Comparison of ENCODE assay signal across 1 fruit fly cellular context in the genomic region with DNA sequence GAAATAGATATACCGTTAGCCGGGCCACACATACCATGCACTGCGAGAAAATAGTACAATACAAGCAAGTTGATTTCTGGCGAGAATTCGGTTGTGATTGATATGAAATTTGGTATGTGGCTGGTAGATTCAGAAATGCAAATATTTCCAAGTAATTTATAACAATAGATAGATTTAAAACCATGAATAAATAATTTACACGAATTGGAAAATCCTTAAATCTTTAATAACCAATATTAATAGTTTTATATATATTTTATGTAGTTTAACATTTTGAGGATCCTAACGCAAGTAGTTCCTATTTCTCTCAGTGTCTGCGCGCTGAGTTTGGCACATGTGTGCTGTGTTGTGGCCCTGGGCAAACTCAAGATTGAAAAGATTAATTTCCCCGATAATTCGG.
TF ChIP-seq lines count a peak whose summit lies in the region.

No protein-coding gene starts in this region.

TF ChIP-seq in whole organism, embryonic, 481 proteins besides CTCF, POLR2A, EP300 and RAD21 (continued from another document and continues in another):
- TF ChIP-seq ham (GFP tag; IDR thresholded peaks at IDR 0.05; lab: Robert Waterston, UW), result no peak
- TF ChIP-seq CG6791 (GFP tag; IDR thresholded peaks at IDR 0.05; lab: Robert Waterston, UW; ENCODE audit: partially characterized antibody), result 0 out of 3 replicates have a peak, but pooled peaks have one; percentile 10
- TF ChIP-seq pum (GFP tag; optimal IDR thresholded peaks at IDR 0.05; lab: Kevin White, UChicago), result peak; percentile 14
- TF ChIP-seq bcd (GFP tag; optimal IDR thresholded peaks at IDR 0.05; lab: Kevin White, UChicago), result peak; percentile 38
- TF ChIP-seq MBD-R2 (GFP tag; IDR thresholded peaks at IDR 0.05; lab: Robert Waterston, UW), result 0 out of 2 replicates have a peak, but pooled peaks have one; percentile 19
- no peak for TF ChIP-seq sob (GFP tag; IDR thresholded peaks at IDR 0.05; lab: Robert Waterston, UW)
- peak; percentile 43 for TF ChIP-seq Blimp-1 (GFP tag; optimal IDR thresholded peaks at IDR 0.05; lab: Kevin White, UChicago)
- TF ChIP-seq CG12942 (GFP tag; optimal IDR thresholded peaks at IDR 0.05; lab: Kevin White, UChicago), result peak; percentile 2
- peak; percentile 86 for TF ChIP-seq dmrt11E (tag; optimal IDR thresholded peaks at IDR 0.05; lab: Kevin White, UChicago)
- TF ChIP-seq fd96Cb (tag; optimal IDR thresholded peaks at IDR 0.05; lab: Kevin White, UChicago), result peak; percentile 31
- no peak for TF ChIP-seq Lpt (GFP tag; optimal IDR thresholded peaks at IDR 0.05; lab: Kevin White, UChicago)
- TF ChIP-seq Pdp1 (GFP tag; optimal IDR thresholded peaks at IDR 0.05; lab: Kevin White, UChicago), result peak; percentile 3 to 36
- TF ChIP-seq odd (GFP tag; optimal IDR thresholded peaks at IDR 0.05; lab: Kevin White, UChicago), result peak; percentile 25
- TF ChIP-seq CG5245 (GFP tag; optimal IDR thresholded peaks at IDR 0.05; lab: Kevin White, UChicago), result no peak
- no peak for TF ChIP-seq pfk (GFP tag; optimal IDR thresholded peaks at IDR 0.05; lab: Kevin White, UChicago)
- TF ChIP-seq Opbp (GFP tag; IDR thresholded peaks at IDR 0.05; lab: Robert Waterston, UW; ENCODE audit: partially characterized antibody), result no peak
- peak; percentile 11 for TF ChIP-seq Sry-δ (GFP tag; optimal IDR thresholded peaks at IDR 0.05; lab: Kevin White, UChicago)
- no peak for TF ChIP-seq CG32772 (GFP tag; IDR thresholded peaks at IDR 0.05; lab: Robert Waterston, UW)
- peak; percentile 74 for TF ChIP-seq gem (tag; optimal IDR thresholded peaks at IDR 0.05; lab: Kevin White, UChicago)
- peak; percentile 85 for TF ChIP-seq CG15696 (tag; optimal IDR thresholded peaks at IDR 0.05; lab: Kevin White, UChicago)
- TF ChIP-seq cato (GFP tag; optimal IDR thresholded peaks at IDR 0.05; lab: Kevin White, UChicago; ENCODE audit: borderline replicate concordance), result peak; percentile 13
- peak; percentile 16 for TF ChIP-seq lilli (GFP tag; optimal IDR thresholded peaks at IDR 0.05; lab: Kevin White, UChicago)
- no peak for TF ChIP-seq Jarid2 (GFP tag; optimal IDR thresholded peaks at IDR 0.05; lab: Kevin White, UChicago)
- TF ChIP-seq lola (GFP tag; optimal IDR thresholded peaks at IDR 0.05; lab: Kevin White, UChicago), result peak in 1 of 3 experiments; percentile 83
- TF ChIP-seq CG12071 (GFP tag; optimal IDR thresholded peaks at IDR 0.05; lab: Kevin White, UChicago), result no peak
- TF ChIP-seq Drgx (GFP tag; IDR thresholded peaks at IDR 0.05; lab: Robert Waterston, UW), result no peak
- no peak for TF ChIP-seq CG11398 (GFP tag; optimal IDR thresholded peaks at IDR 0.05; lab: Kevin White, UChicago)
- no peak for TF ChIP-seq CG13296 (GFP tag; optimal IDR thresholded peaks at IDR 0.05; lab: Kevin White, UChicago)
- TF ChIP-seq Ada2b (GFP tag; IDR thresholded peaks at IDR 0.05; lab: Robert Waterston, UW), result peak; percentile 60
- TF ChIP-seq gfzf (GFP tag; optimal IDR thresholded peaks at IDR 0.05; lab: Kevin White, UChicago), result no peak
- TF ChIP-seq dmrt99B (tag; optimal IDR thresholded peaks at IDR 0.05; lab: Kevin White, UChicago), result peak; percentile 39
- TF ChIP-seq Usf (GFP tag; optimal IDR thresholded peaks at IDR 0.05; lab: Kevin White, UChicago), result peak; percentile 33
- TF ChIP-seq CG16779 (GFP tag; IDR thresholded peaks at IDR 0.05; lab: Robert Waterston, UW), result no peak
- TF ChIP-seq CG33557 (GFP tag; optimal IDR thresholded peaks at IDR 0.05; lab: Kevin White, UChicago), result peak; percentile 70
- no peak for TF ChIP-seq grn (GFP tag; optimal IDR thresholded peaks at IDR 0.05; lab: Kevin White, UChicago)
- TF ChIP-seq Ets65A (GFP tag; lab: Kevin White, UChicago), result peak; percentile 16
- no peak for TF ChIP-seq da (GFP tag; optimal IDR thresholded peaks at IDR 0.05; lab: Kevin White, UChicago)
- TF ChIP-seq CG33213 (GFP tag; optimal IDR thresholded peaks at IDR 0.05; lab: Kevin White, UChicago), result no peak
- peak; percentile 55 for TF ChIP-seq CG10267 (tag; optimal IDR thresholded peaks at IDR 0.05; lab: Kevin White, UChicago)
- no peak for TF ChIP-seq CG1647 (GFP tag; optimal IDR thresholded peaks at IDR 0.05; lab: Kevin White, UChicago)
- no peak for TF ChIP-seq abd-A (tag; optimal IDR thresholded peaks at IDR 0.05; lab: Kevin White, UChicago)
- peak; percentile 14 for TF ChIP-seq CG12155 (GFP tag; optimal IDR thresholded peaks at IDR 0.05; lab: Kevin White, UChicago)
- TF ChIP-seq oc (tag; optimal IDR thresholded peaks at IDR 0.05; lab: Kevin White, UChicago), result peak; percentile 47
- TF ChIP-seq chn (GFP tag; optimal IDR thresholded peaks at IDR 0.05; lab: Kevin White, UChicago), result no peak
- peak; percentile 13 for TF ChIP-seq Elba2 (GFP tag; optimal IDR thresholded peaks at IDR 0.05; lab: Kevin White, UChicago)
- TF ChIP-seq CG6254 (GFP tag; optimal IDR thresholded peaks at IDR 0.05; lab: Kevin White, UChicago), result no peak
- TF ChIP-seq Hmr (GFP tag; optimal IDR thresholded peaks at IDR 0.05; lab: Kevin White, UChicago), result peak; percentile 2
- peak; percentile 64; the same call in 1 of the 2 replicates for TF ChIP-seq CG6689 (GFP tag; IDR thresholded peaks at IDR 0.05; lab: Robert Waterston, UW)
- 0 out of 2 replicates have a peak, but pooled peaks have one; percentile 16 for TF ChIP-seq CG14667 (GFP tag; IDR thresholded peaks at IDR 0.05; lab: Robert Waterston, UW)
- peak; percentile 32 for TF ChIP-seq gsb-n (tag; optimal IDR thresholded peaks at IDR 0.05; lab: Kevin White, UChicago)
- peak; percentile 21 for TF ChIP-seq Sox100B (GFP tag; optimal IDR thresholded peaks at IDR 0.05; lab: Kevin White, UChicago)
- peak; percentile 43 for TF ChIP-seq Antp (GFP tag; optimal IDR thresholded peaks at IDR 0.05; lab: Kevin White, UChicago)
- no peak for TF ChIP-seq sqz (GFP tag; optimal IDR thresholded peaks at IDR 0.05; lab: Kevin White, UChicago)
- no peak for TF ChIP-seq Dll (GFP tag; IDR thresholded peaks at IDR 0.05; lab: Robert Waterston, UW; ENCODE audit: partially characterized antibody)
- no peak for TF ChIP-seq wor (GFP tag; IDR thresholded peaks at IDR 0.05; lab: Robert Waterston, UW)
- no peak for TF ChIP-seq trem (tag; optimal IDR thresholded peaks at IDR 0.05; lab: Kevin White, UChicago)
- TF ChIP-seq az2 (GFP tag; optimal IDR thresholded peaks at IDR 0.05; lab: Kevin White, UChicago), result peak; percentile 51
- peak; percentile 9 for TF ChIP-seq ATbp (GFP tag; optimal IDR thresholded peaks at IDR 0.05; lab: Kevin White, UChicago)
- peak; percentile 55 for TF ChIP-seq CG1602 (GFP tag; optimal IDR thresholded peaks at IDR 0.05; lab: Kevin White, UChicago)
- TF ChIP-seq Hey (tag; optimal IDR thresholded peaks at IDR 0.05; lab: Kevin White, UChicago), result no peak
- peak; percentile 48 for TF ChIP-seq unpg (GFP tag; optimal IDR thresholded peaks at IDR 0.05; lab: Kevin White, UChicago)
- no peak for TF ChIP-seq CG3281 (GFP tag; optimal IDR thresholded peaks at IDR 0.05; lab: Kevin White, UChicago)
- peak; percentile 74 for TF ChIP-seq CG17361 (GFP tag; IDR thresholded peaks at IDR 0.05; lab: Robert Waterston, UW)
- TF ChIP-seq D19A (tag; optimal IDR thresholded peaks at IDR 0.05; lab: Kevin White, UChicago), result peak; percentile 43
- no peak for TF ChIP-seq CG9932 (GFP tag; IDR thresholded peaks at IDR 0.05; lab: Robert Waterston, UW)
- peak in 1 of 2 experiments; percentile 58 for TF ChIP-seq bsh (GFP tag; optimal IDR thresholded peaks at IDR 0.05; lab: Kevin White, UChicago)
- no peak for TF ChIP-seq C15 (GFP tag; IDR thresholded peaks at IDR 0.05; lab: Robert Waterston, UW)
- peak; percentile 57 for TF ChIP-seq CG14710 (tag; optimal IDR thresholded peaks at IDR 0.05; lab: Kevin White, UChicago)
- TF ChIP-seq CkIIα-i1 (GFP tag; IDR thresholded peaks at IDR 0.05; lab: Robert Waterston, UW), result no peak
- TF ChIP-seq Deaf1 (tag; optimal IDR thresholded peaks at IDR 0.05; lab: Kevin White, UChicago), result no peak
- peak; percentile 66 for TF ChIP-seq phol (tag; optimal IDR thresholded peaks at IDR 0.05; lab: Kevin White, UChicago)
- no peak for TF ChIP-seq Dfd (GFP tag; optimal IDR thresholded peaks at IDR 0.05; lab: Kevin White, UChicago)
- TF ChIP-seq btn (GFP tag; optimal IDR thresholded peaks at IDR 0.05; lab: Kevin White, UChicago), result peak; percentile 18
- TF ChIP-seq CG17359 (tag; optimal IDR thresholded peaks at IDR 0.05; lab: Kevin White, UChicago), result peak; percentile 10
- no peak for TF ChIP-seq CG3995 (GFP tag; optimal IDR thresholded peaks at IDR 0.05; lab: Kevin White, UChicago)
- TF ChIP-seq Ssrp (tag; optimal IDR thresholded peaks at IDR 0.05; lab: Kevin White, UChicago), result peak; percentile 68
- TF ChIP-seq Atf-2 (GFP tag; optimal IDR thresholded peaks at IDR 0.05; lab: Kevin White, UChicago), result no peak
- peak; percentile 72 for TF ChIP-seq CG12391 (tag; optimal IDR thresholded peaks at IDR 0.05; lab: Kevin White, UChicago)
- peak; percentile 25 for TF ChIP-seq CG2875 (GFP tag; optimal IDR thresholded peaks at IDR 0.05; lab: Kevin White, UChicago)
- no peak for TF ChIP-seq CG31224 (GFP tag; IDR thresholded peaks at IDR 0.05; lab: Robert Waterston, UW)
- peak; percentile 60 for TF ChIP-seq CG13775 (GFP tag; optimal IDR thresholded peaks at IDR 0.05; lab: Kevin White, UChicago)
- no peak for TF ChIP-seq cas (GFP tag; IDR thresholded peaks at IDR 0.05; lab: Robert Waterston, UW)
- no peak; the same call in 1 of the 2 replicates for TF ChIP-seq E2f2 (GFP tag; IDR thresholded peaks at IDR 0.05; lab: Robert Waterston, UW)
- TF ChIP-seq cg (GFP tag; optimal IDR thresholded peaks at IDR 0.05; lab: Kevin White, UChicago), result no peak
- TF ChIP-seq CG8290 (GFP tag; optimal IDR thresholded peaks at IDR 0.05; lab: Kevin White, UChicago), result peak; percentile 13
- peak in 1 of 2 experiments; percentile 18 for TF ChIP-seq CG8290 (tag; optimal IDR thresholded peaks at IDR 0.05; lab: Kevin White, UChicago)
- no peak for TF ChIP-seq CG12236 (GFP tag; optimal IDR thresholded peaks at IDR 0.05; lab: Kevin White, UChicago)
- TF ChIP-seq H15 (GFP tag; IDR thresholded peaks at IDR 0.05; lab: Robert Waterston, UW), result no peak
- no peak for TF ChIP-seq BtbVII (GFP tag; optimal IDR thresholded peaks at IDR 0.05; lab: Kevin White, UChicago)
- no peak for TF ChIP-seq CG7928 (GFP tag; optimal IDR thresholded peaks at IDR 0.05; lab: Kevin White, UChicago)
- peak; percentile 79 for TF ChIP-seq CG18262 (tag; optimal IDR thresholded peaks at IDR 0.05; lab: Kevin White, UChicago)
- TF ChIP-seq ERR (GFP tag; optimal IDR thresholded peaks at IDR 0.05; lab: Kevin White, UChicago), result no peak
- TF ChIP-seq NfI (GFP tag; optimal IDR thresholded peaks at IDR 0.05; lab: Kevin White, UChicago), result no peak
- peak; percentile 77 for TF ChIP-seq CG2712 (tag; optimal IDR thresholded peaks at IDR 0.05; lab: Kevin White, UChicago)
- no peak for TF ChIP-seq CG1233 (GFP tag; optimal IDR thresholded peaks at IDR 0.05; lab: Kevin White, UChicago)
- no peak for TF ChIP-seq zfh2 (GFP tag; optimal IDR thresholded peaks at IDR 0.05; lab: Kevin White, UChicago)
- no peak for TF ChIP-seq CG12744 (GFP tag; optimal IDR thresholded peaks at IDR 0.05; lab: Kevin White, UChicago)
- no peak for TF ChIP-seq prd (optimal IDR thresholded peaks at IDR 0.05; lab: Kevin White, UChicago)
- peak; percentile 87; the same call in 2 of the 3 replicates for TF ChIP-seq prd (GFP tag; IDR thresholded peaks at IDR 0.05; lab: Robert Waterston, UW)
- TF ChIP-seq Med (GFP tag; lab: Kevin White, UChicago), result peak; percentile 63
- peak; percentile 36 for TF ChIP-seq CG18619 (GFP tag; optimal IDR thresholded peaks at IDR 0.05; lab: Kevin White, UChicago)
- TF ChIP-seq twi (tag; optimal IDR thresholded peaks at IDR 0.05; lab: Kevin White, UChicago), result peak; percentile 92
- TF ChIP-seq Hmx (GFP tag; optimal IDR thresholded peaks at IDR 0.05; lab: Kevin White, UChicago), result no peak
- peak; percentile 40 for TF ChIP-seq dan (GFP tag; IDR thresholded peaks at IDR 0.05; lab: Robert Waterston, UW)
- TF ChIP-seq tin (GFP tag; optimal IDR thresholded peaks at IDR 0.05; lab: Kevin White, UChicago), result peak; percentile 17
- TF ChIP-seq CG4404 (GFP tag; IDR thresholded peaks at IDR 0.05; lab: Robert Waterston, UW), result peak; percentile 79
- no peak for TF ChIP-seq sna (GFP tag; IDR thresholded peaks at IDR 0.05; lab: Robert Waterston, UW; ENCODE audit: partially characterized antibody)
- no peak for TF ChIP-seq ttk (GFP tag; IDR thresholded peaks at IDR 0.05; lab: Robert Waterston, UW)
- TF ChIP-seq dysf (GFP tag; IDR thresholded peaks at IDR 0.05; lab: Robert Waterston, UW), result peak; percentile 40; the same call in 1 of the 3 replicates
- TF ChIP-seq HLHmδ (GFP tag; optimal IDR thresholded peaks at IDR 0.05; lab: Kevin White, UChicago), result no peak
- no peak for TF ChIP-seq esg (GFP tag; conservative IDR thresholded peaks at IDR 0.05; lab: Robert Waterston, UW)
- TF ChIP-seq TFAM (GFP tag; optimal IDR thresholded peaks at IDR 0.05; lab: Kevin White, UChicago), result no peak
- peak; percentile 31; the same call in 1 of the 2 replicates for TF ChIP-seq vvl (GFP tag; IDR thresholded peaks at IDR 0.05; lab: Robert Waterston, UW)
- no peak for TF ChIP-seq CG9817 (tag; optimal IDR thresholded peaks at IDR 0.05; lab: Kevin White, UChicago)
- TF ChIP-seq chm (GFP tag; IDR thresholded peaks at IDR 0.05; lab: Robert Waterston, UW), result no peak
- TF ChIP-seq CG18599 (GFP tag; optimal IDR thresholded peaks at IDR 0.05; lab: Kevin White, UChicago), result peak; percentile 16
- TF ChIP-seq otp (GFP tag; IDR thresholded peaks at IDR 0.05; lab: Robert Waterston, UW), result no peak
- TF ChIP-seq CG9609 (GFP tag; optimal IDR thresholded peaks at IDR 0.05; lab: Kevin White, UChicago), result no peak
- TF ChIP-seq ase (GFP tag; IDR thresholded peaks at IDR 0.05; lab: Robert Waterston, UW), result no peak
- no peak for TF ChIP-seq CG18476 (GFP tag; optimal IDR thresholded peaks at IDR 0.05; lab: Kevin White, UChicago)
- TF ChIP-seq ftz-f1 (GFP tag; optimal IDR thresholded peaks at IDR 0.05; lab: Kevin White, UChicago), result no peak
- peak; percentile 77 for TF ChIP-seq CG17829 (tag; optimal IDR thresholded peaks at IDR 0.05; lab: Kevin White, UChicago)
- TF ChIP-seq CG1603 (tag; optimal IDR thresholded peaks at IDR 0.05; lab: Kevin White, UChicago), result peak; percentile 54
- TF ChIP-seq CG7556 (GFP tag; optimal IDR thresholded peaks at IDR 0.05; lab: Kevin White, UChicago), result peak; percentile 60
- no peak for TF ChIP-seq sc (optimal IDR thresholded peaks at IDR 0.05; lab: Kevin White, UChicago)
- TF ChIP-seq sc (GFP tag; optimal IDR thresholded peaks at IDR 0.05; lab: Kevin White, UChicago), result peak; percentile 47
- no peak for TF ChIP-seq mam (GFP tag; optimal IDR thresholded peaks at IDR 0.05; lab: Kevin White, UChicago)
- TF ChIP-seq ro (GFP tag; IDR thresholded peaks at IDR 0.05; lab: Robert Waterston, UW), result no peak
- TF ChIP-seq HLH4C (GFP tag; IDR thresholded peaks at IDR 0.05; lab: Robert Waterston, UW; ENCODE audit: partially characterized antibody), result no peak
- TF ChIP-seq sens (GFP tag; lab: Kevin White, UChicago), result peak; percentile 87
